Fruit fly (Drosophila melanogaster): ENCODE measurements around the gene nst.

dm6 chr3L:12564979-12565378, 35.0 kb upstream of the nst start:
- TF ChIP-seq Gug (GFP tag; IDR thresholded peaks at IDR 0.05) (no peak), Lpt (GFP tag; optimal IDR thresholded peaks at IDR 0.05) (no peak)
